Worm (Caenorhabditis elegans): ENCODE measurements around the gene cku-70.

Gene cku-70

ce11 chrIII:11113845-11114244 lies 40.8 kb upstream of the cku-70 start:
- TF ChIP-seq ceh-34 (tag; optimal IDR thresholded peaks at IDR 0.05) (no peak), rnt-1 (tag; optimal IDR thresholded peaks at IDR 0.05) (no peak), pax-1 (tag; optimal IDR thresholded peaks at IDR 0.05) (no peak), ceh-2 (tag; optimal IDR thresholded peaks at IDR 0.05) (no peak), lin-11 (tag; optimal IDR thresholded peaks at IDR 0.05) (no peak), C38D4.7 (GFP tag; optimal IDR thresholded peaks at IDR 0.05) (no peak), ceh-19 (GFP tag; optimal IDR thresholded peaks at IDR 0.05) (no peak)

- TF ChIP-seq ets-4 (tag; optimal IDR thresholded peaks at IDR 0.05) (no peak), ceh-22 (tag; optimal IDR thresholded peaks at IDR 0.05) (no peak), ceh-9 (tag; optimal IDR thresholded peaks at IDR 0.05) (no peak), fkh-10 (GFP tag; optimal IDR thresholded peaks at IDR 0.05) (no peak), pros-1 (tag; optimal IDR thresholded peaks at IDR 0.05) (no peak), lin-11 (tag; optimal IDR thresholded peaks at IDR 0.05) (no peak), ceh-34 (tag; optimal IDR thresholded peaks at IDR 0.05) (no peak), sox-2 (GFP tag; IDR thresholded peaks at IDR 0.05) (no peak), pha-4 (tag; optimal IDR thresholded peaks at IDR 0.05) (no peak), ceh-14 (tag; optimal IDR thresholded peaks at IDR 0.05) (no peak), elt-4 (tag; optimal IDR thresholded peaks at IDR 0.05) (no peak), pag-3 (tag; optimal IDR thresholded peaks at IDR 0.05; ENCODE audit: borderline replicate concordance) (no peak), npax-4 (tag; optimal IDR thresholded peaks at IDR 0.05) (no peak), ceh-2 (tag; optimal IDR thresholded peaks at IDR 0.05) (no peak), ceh-30 (tag; optimal IDR thresholded peaks at IDR 0.05) (no peak), sdc-2 (tag; optimal IDR thresholded peaks at IDR 0.05) (no peak), ref-2 (tag; optimal IDR thresholded peaks at IDR 0.05) (no peak)
Measured at ce11 chrIII:11115956-11116355, 38.7 kb upstream of the cku-70 start.

- TF ChIP-seq gmeb-2 (tag; optimal IDR thresholded peaks at IDR 0.05) (no peak), ttx-3 (tag; optimal IDR thresholded peaks at IDR 0.05) (peak; percentile 59), fax-1 (tag; optimal IDR thresholded peaks at IDR 0.05) (peak; percentile 93), sox-2 (GFP tag; IDR thresholded peaks at IDR 0.05) (no peak), ztf-16 (tag; optimal IDR thresholded peaks at IDR 0.05) (peak; percentile 70), mec-3 (tag; optimal IDR thresholded peaks at IDR 0.05; ENCODE audit: borderline replicate concordance) (peak; percentile 88), ceh-9 (tag; optimal IDR thresholded peaks at IDR 0.05) (no peak), sox-4 (tag; optimal IDR thresholded peaks at IDR 0.05) (no peak), C08G9.2 (tag; optimal IDR thresholded peaks at IDR 0.05) (peak; percentile 95), fkh-6 (tag; optimal IDR thresholded peaks at IDR 0.05) (peak; percentile 74), odd-2 (tag; optimal IDR thresholded peaks at IDR 0.05) (no peak), ceh-24 (tag; optimal IDR thresholded peaks at IDR 0.05) (no peak), madf-2 (tag; optimal IDR thresholded peaks at IDR 0.05) (peak; percentile 13), fkh-10 (GFP tag; optimal IDR thresholded peaks at IDR 0.05) (no peak), unc-86 (tag; optimal IDR thresholded peaks at IDR 0.05) (peak; percentile 83), ceh-14 (tag; optimal IDR thresholded peaks at IDR 0.05) (peak; percentile 96), eyg-1 (tag; optimal IDR thresholded peaks at IDR 0.05) (peak; percentile 79), hlh-8 (tag; optimal IDR thresholded peaks at IDR 0.05) (peak; percentile 95), ceh-30 (tag; optimal IDR thresholded peaks at IDR 0.05) (no peak), ceh-22 (tag; optimal IDR thresholded peaks at IDR 0.05) (no peak), tbx-7 (tag; optimal IDR thresholded peaks at IDR 0.05) (peak; percentile 98), che-1 (tag; optimal IDR thresholded peaks at IDR 0.05) (peak; percentile 26), ref-2 (tag; optimal IDR thresholded peaks at IDR 0.05) (peak; percentile 97), lin-11 (tag; optimal IDR thresholded peaks at IDR 0.05) (no peak), unc-3 (GFP tag; conservative IDR thresholded peaks at IDR 0.05) (no peak), unc-3 (tag; optimal IDR thresholded peaks at IDR 0.05) (peak; percentile 71), hlh-6 (tag; optimal IDR thresholded peaks at IDR 0.05) (peak; percentile 28), ceh-34 (tag; optimal IDR thresholded peaks at IDR 0.05) (peak; percentile 85), pros-1 (tag; optimal IDR thresholded peaks at IDR 0.05) (no peak), T23F11.4 (GFP tag; optimal IDR thresholded peaks at IDR 0.05) (no peak), nhr-11 (tag; optimal IDR thresholded peaks at IDR 0.05) (no peak), syd-9 (tag; optimal IDR thresholded peaks at IDR 0.05) (peak; percentile 30), ceh-48 (tag; optimal IDR thresholded peaks at IDR 0.05) (peak; percentile 14), lim-6 (tag; optimal IDR thresholded peaks at IDR 0.05) (peak; percentile 95), dmd-4 (tag; optimal IDR thresholded peaks at IDR 0.05; ENCODE audit: borderline replicate concordance) (peak; percentile 40), hlh-15 (tag; optimal IDR thresholded peaks at IDR 0.05) (peak; percentile 82), ceh-31 (tag; optimal IDR thresholded peaks at IDR 0.05) (peak; percentile 99)
Measured at ce11 chrIII:11119176-11119853, 35.3 kb upstream of the cku-70 start, which contains the start of the genes sup-35 and Y48A6C.4. TSS of gene sup-35 (minus strand) at chrIII:11119226. TSS of gene Y48A6C.4 (plus strand) at chrIII:11119803.
